Worm (Caenorhabditis elegans): Measurements from ENCODE around the gene cutl-3.
"Not testable (repeated sequence)": the region's sequence is repeated elsewhere in the genome, so short reads cannot be mapped to it uniquely, and the experiment has no call there.

The cutl-3 gene

ce11 chrX:14969615-14970014, 29.4 kb downstream of the cutl-3 start:
- TF ChIP-seq ceh-28 (tag; optimal IDR thresholded peaks at IDR 0.05): no peak
- TF ChIP-seq jun-1 (tag; optimal IDR thresholded peaks at IDR 0.05): no peak
- TF ChIP-seq elt-2 (tag; optimal IDR thresholded peaks at IDR 0.05): peak; percentile 9

DNA sequence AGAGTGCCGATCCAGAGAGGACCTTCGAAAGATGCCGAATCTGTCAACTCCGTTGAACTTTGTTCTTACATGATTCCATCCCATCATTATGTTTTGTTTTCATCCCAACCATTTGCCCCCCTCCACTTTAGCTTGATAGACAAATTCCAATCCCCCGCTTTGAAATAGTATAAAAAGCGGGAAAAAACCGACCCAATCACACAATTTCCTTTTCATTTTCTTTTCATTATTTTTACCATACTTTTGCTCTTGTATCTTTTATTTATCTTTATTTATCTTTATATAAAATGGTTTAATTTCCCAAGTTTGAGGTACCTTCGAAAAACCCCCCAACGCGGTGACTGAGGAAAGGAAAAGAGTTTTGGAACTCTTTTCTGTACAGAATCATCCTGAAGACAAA, 32.5 kb downstream of the cutl-3 start, which contains the start of gene F20D1.22:
TSS of gene F20D1.22 (plus strand) at position 301 of the 400 bp plus-strand sequence.
- not testable (repeated sequence) for TF ChIP-seq nhr-67 (tag; optimal IDR thresholded peaks at IDR 0.05); fkh-10 (GFP tag; optimal IDR thresholded peaks at IDR 0.05); R02D3.7 (tag; optimal IDR thresholded peaks at IDR 0.05)

ce11 chrX:14965761-14966160, 33.2 kb downstream of the cutl-3 start, which contains the start of gene F45B8.5:
F45B8.5 (plus strand) TSS chrX:14966061.
- TF ChIP-seq nhr-67 (tag; optimal IDR thresholded peaks at IDR 0.05) (no peak), ama-1 (optimal IDR thresholded peaks at IDR 0.05) (no peak), ztf-11 (tag; optimal IDR thresholded peaks at IDR 0.05) (no peak), nhr-237 (tag; optimal IDR thresholded peaks at IDR 0.05) (no peak), fkh-2 (tag; optimal IDR thresholded peaks at IDR 0.05) (no peak), ZK546.5 (tag; optimal IDR thresholded peaks at IDR 0.05) (no peak), nhr-43 (tag; optimal IDR thresholded peaks at IDR 0.05; ENCODE audit: poor library complexity, severe bottlenecking) (no peak), nhr-11 (tag; optimal IDR thresholded peaks at IDR 0.05) (no peak), lin-39 (tag; optimal IDR thresholded peaks at IDR 0.05) (no peak), pqm-1 (tag; optimal IDR thresholded peaks at IDR 0.05) (no peak), hmg-11 (tag; optimal IDR thresholded peaks at IDR 0.05) (no peak), elt-2 (tag; optimal IDR thresholded peaks at IDR 0.05) (no peak)

- TF ChIP-seq nhr-25 (tag; optimal IDR thresholded peaks at IDR 0.05): no peak
- no peak for TF ChIP-seq ztf-11 (tag; optimal IDR thresholded peaks at IDR 0.05)
- no peak for TF ChIP-seq mml-1 (tag; optimal IDR thresholded peaks at IDR 0.05)
- TF ChIP-seq tbx-2 (tag; optimal IDR thresholded peaks at IDR 0.05): no peak
- TF ChIP-seq ama-1 (optimal IDR thresholded peaks at IDR 0.05): no peak
Measured at ce11 chrX:14964253-14964652, 34.7 kb downstream of the cutl-3 start, which contains the start of gene rgs-11. rgs-11 (plus strand) TSS chrX:14964553.

- TF ChIP-seq nhr-23 (tag; optimal IDR thresholded peaks at IDR 0.05) (no peak), ama-1 (optimal IDR thresholded peaks at IDR 0.05) (no peak), ZK546.5 (tag; optimal IDR thresholded peaks at IDR 0.05) (no peak), R02D3.7 (tag; optimal IDR thresholded peaks at IDR 0.05) (no peak), nhr-28 (tag; optimal IDR thresholded peaks at IDR 0.05) (no peak), nhr-77 (tag; optimal IDR thresholded peaks at IDR 0.05) (no peak), hmg-11 (tag; optimal IDR thresholded peaks at IDR 0.05) (no peak), skn-1 (tag; optimal IDR thresholded peaks at IDR 0.05) (no peak)
Measured at ce11 chrX:14962456-14962855, 36.5 kb downstream of the cutl-3 start, which contains the start of gene rgs-10. rgs-10 (plus strand) TSS chrX:14962756.

DNA sequence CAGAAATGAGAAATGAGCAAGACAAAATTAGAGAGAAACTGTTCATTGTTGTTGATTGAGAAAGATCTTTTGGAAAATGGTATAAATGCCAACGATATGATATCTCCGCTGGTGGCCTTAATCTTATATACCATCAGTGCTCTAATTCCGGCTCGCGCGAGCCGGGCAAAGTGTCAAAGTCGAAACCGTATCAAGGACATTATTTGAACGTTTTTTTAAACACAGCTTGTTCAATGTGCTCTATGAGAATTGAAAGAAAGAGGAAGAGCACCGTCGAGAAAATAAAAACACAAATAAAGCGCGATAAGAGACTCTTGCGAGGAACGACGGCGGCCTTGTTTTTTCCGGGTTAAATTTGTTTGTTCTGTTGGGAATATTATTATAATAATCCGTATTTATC, 37.5 kb downstream of the cutl-3 start, which contains the start of gene idpp-3:
TSS of gene idpp-3 (minus strand) at position 101 of the 400 bp plus-strand sequence.
- no peak for TF ChIP-seq pqm-1 (tag; optimal IDR thresholded peaks at IDR 0.05)

- TF ChIP-seq elt-3 (tag; optimal IDR thresholded peaks at IDR 0.05) (no peak), snpc-4 (tag; optimal IDR thresholded peaks at IDR 0.05) (no peak), nhr-25 (tag; optimal IDR thresholded peaks at IDR 0.05) (no peak), nhr-28 (tag; optimal IDR thresholded peaks at IDR 0.05) (no peak), ceh-9 (tag; optimal IDR thresholded peaks at IDR 0.05) (no peak), mdl-1 (tag; optimal IDR thresholded peaks at IDR 0.05) (no peak), daf-12 (tag; optimal IDR thresholded peaks at IDR 0.05) (no peak), R02D3.7 (tag; optimal IDR thresholded peaks at IDR 0.05) (no peak), elt-1 (tag; optimal IDR thresholded peaks at IDR 0.05) (no peak), nhr-76 (tag; optimal IDR thresholded peaks at IDR 0.05) (no peak), hmg-11 (tag; optimal IDR thresholded peaks at IDR 0.05) (no peak), nhr-11 (tag; optimal IDR thresholded peaks at IDR 0.05) (no peak), skn-1 (tag; optimal IDR thresholded peaks at IDR 0.05) (no peak), ceh-82 (tag; optimal IDR thresholded peaks at IDR 0.05) (no peak), eor-1 (tag; optimal IDR thresholded peaks at IDR 0.05) (no peak), lin-15B (tag; optimal IDR thresholded peaks at IDR 0.05) (no peak), nhr-12 (tag; optimal IDR thresholded peaks at IDR 0.05) (no peak), nfya-1 (tag; optimal IDR thresholded peaks at IDR 0.05; ENCODE audit: insufficient read depth) (no peak), ztf-11 (tag; optimal IDR thresholded peaks at IDR 0.05) (no peak), unc-39 (tag; optimal IDR thresholded peaks at IDR 0.05) (no peak)
Measured at ce11 chrX:14960841-14961240, 38.2 kb downstream of the cutl-3 start.

All from whole organism, L3 larva.